Worm (Caenorhabditis elegans) whole organism, L3 larva: ENCODE measurements around the gene B0304.2.

Experiments
- R02D3.7 ChIP-seq: fragments of 150-350 bp; optimal IDR thresholded peaks from 2 replicates; lab custom pipeline; 2014; ENCODE audit warnings: missing biosample characterization, missing genetic modification characterization
- ZK546.5 ChIP-seq: sonication (generic microtip); optimal IDR thresholded peaks from 2 replicates; lab custom pipeline; 2017; ENCODE audit warnings: missing biosample characterization, missing genetic modification characterization
- aly-2 ChIP-seq: fragments of 150-350 bp; optimal IDR thresholded peaks from 2 replicates; lab custom pipeline; 2014; ENCODE audit warnings: missing biosample characterization, missing genetic modification characterization
- ama-1 ChIP-seq: fragments of 150-350 bp; optimal IDR thresholded peaks from 2 replicates; lab custom pipeline; 2018
- ceh-16 ChIP-seq: sonication (generic microtip); optimal IDR thresholded peaks from 2 replicates; lab custom pipeline; 2017; ENCODE audit warnings: missing biosample characterization, missing genetic modification characterization
- ceh-28 ChIP-seq: fragments of 150-350 bp; optimal IDR thresholded peaks from 2 replicates; lab custom pipeline; 2014; ENCODE audit warnings: missing biosample characterization, missing genetic modification reagents, missing genetic modification characterization
- ceh-82 ChIP-seq: fragments of 150-350 bp; optimal IDR thresholded peaks from 2 replicates; lab custom pipeline; 2014; ENCODE audit warnings: missing biosample characterization, missing genetic modification characterization
- ceh-9 ChIP-seq: sonication (generic microtip); optimal IDR thresholded peaks from 2 replicates; lab custom pipeline; 2018; ENCODE audit warnings: missing biosample characterization, missing genetic modification characterization
- daf-12 ChIP-seq: fragments of 150-350 bp; optimal IDR thresholded peaks from 2 replicates; lab custom pipeline; 2014; ENCODE audit warnings: missing biosample characterization, missing genetic modification reagents, missing genetic modification characterization
- egl-27 ChIP-seq: sonication (generic microtip); optimal IDR thresholded peaks from 4 replicates; lab custom pipeline; 2017; ENCODE audit warnings: missing biosample characterization, missing genetic modification reagents, missing genetic modification characterization
- egl-5 ChIP-seq: fragments of 150-350 bp; optimal IDR thresholded peaks from 2 replicates; lab custom pipeline; 2017; ENCODE audit warnings: missing biosample characterization, missing genetic modification reagents, missing genetic modification characterization, inconsistent platforms
- fkh-10 ChIP-seq: sonication (generic microtip); optimal IDR thresholded peaks from 2 replicates; lab custom pipeline; 2017; ENCODE audit warnings: missing biosample characterization, missing genetic modification reagents, missing genetic modification characterization
- fkh-2 ChIP-seq: fragments of 150-350 bp; optimal IDR thresholded peaks from 2 replicates; lab custom pipeline; 2014; ENCODE audit warnings: missing biosample characterization, missing genetic modification reagents, missing genetic modification characterization
- fos-1 ChIP-seq: fragments of 150-350 bp; optimal IDR thresholded peaks from 2 replicates; lab custom pipeline; 2014; ENCODE audit warnings: missing biosample characterization, missing genetic modification characterization
- jun-1 ChIP-seq: fragments of 150-350 bp; optimal IDR thresholded peaks from 2 replicates; lab custom pipeline; 2014; ENCODE audit warnings: missing biosample characterization, missing genetic modification reagents, missing genetic modification characterization
- lin-15B ChIP-seq: fragments of 150-350 bp; optimal IDR thresholded peaks from 2 replicates; lab custom pipeline; 2014; ENCODE audit warnings: missing biosample characterization, missing genetic modification characterization
- lin-39 ChIP-seq: fragments of 150-350 bp; optimal IDR thresholded peaks from 2 replicates; lab custom pipeline; 2018; ENCODE audit warnings: missing biosample characterization, missing genetic modification reagents, missing genetic modification characterization
- lsy-12 ChIP-seq: sonication (generic microtip); optimal IDR thresholded peaks from 2 replicates; lab custom pipeline; 2016; ENCODE audit warnings: mild to moderate bottlenecking, missing genetic modification characterization, missing compliant biosample characterization
- mml-1 ChIP-seq: fragments of 150-350 bp; sonication (generic microtip); optimal IDR thresholded peaks from 3 replicates; lab custom pipeline; 2014; ENCODE audit warnings: missing biosample characterization, missing genetic modification characterization
- nhr-11 ChIP-seq: fragments of 150-350 bp; optimal IDR thresholded peaks from 2 replicates; lab custom pipeline; 2014; ENCODE audit warnings: missing biosample characterization, missing genetic modification characterization
- nhr-23 ChIP-seq: fragments of 150-350 bp; optimal IDR thresholded peaks from 2 replicates; lab custom pipeline; 2014; ENCODE audit warnings: missing biosample characterization, missing genetic modification reagents, missing genetic modification characterization
- nhr-28 ChIP-seq: fragments of 150-350 bp; optimal IDR thresholded peaks from 2 replicates; lab custom pipeline; 2014; ENCODE audit warnings: missing biosample characterization, missing genetic modification characterization
- nhr-43 ChIP-seq: sonication (generic microtip); optimal IDR thresholded peaks from 2 replicates; lab custom pipeline; 2016; ENCODE audit warnings: mild to moderate bottlenecking, missing genetic modification characterization, missing compliant biosample characterization; ENCODE audit not compliant: poor library complexity, severe bottlenecking
- nhr-76 ChIP-seq: fragments of 150-350 bp; sonication (generic microtip); optimal IDR thresholded peaks from 5 replicates; lab custom pipeline; 2014; ENCODE audit warnings: missing biosample characterization, missing genetic modification characterization
- nhr-77 ChIP-seq: fragments of 150-350 bp; optimal IDR thresholded peaks from 2 replicates; lab custom pipeline; 2014; ENCODE audit warnings: missing biosample characterization, missing genetic modification characterization
- pha-4 ChIP-seq: fragments of 150-350 bp; optimal IDR thresholded peaks from 2 replicates; lab custom pipeline; 2014; ENCODE audit warnings: missing biosample characterization, missing genetic modification reagents, missing genetic modification characterization
- pqm-1 ChIP-seq: fragments of 150-350 bp; optimal IDR thresholded peaks from 2 replicates; lab custom pipeline; 2017; ENCODE audit warnings: missing biosample characterization, missing genetic modification characterization, inconsistent platforms
- sea-2 ChIP-seq: fragments of 150-350 bp; sonication (generic microtip); optimal IDR thresholded peaks from 4 replicates; lab custom pipeline; 2014; ENCODE audit warnings: missing biosample characterization, missing genetic modification reagents, missing genetic modification characterization
- skn-1 ChIP-seq: fragments of 150-350 bp; optimal IDR thresholded peaks from 2 replicates; lab custom pipeline; 2014; ENCODE audit warnings: missing biosample characterization, missing genetic modification characterization
- snpc-4 ChIP-seq: fragments of 150-350 bp; optimal IDR thresholded peaks from 2 replicates; lab custom pipeline; 2014; ENCODE audit warnings: missing biosample characterization, missing genetic modification characterization
- tbx-2 ChIP-seq: sonication (generic microtip); optimal IDR thresholded peaks from 2 replicates; lab custom pipeline; 2016; ENCODE audit warnings: mild to moderate bottlenecking, missing genetic modification characterization, missing compliant biosample characterization
- unc-39 ChIP-seq: sonication (generic microtip); optimal IDR thresholded peaks from 4 replicates; lab custom pipeline; 2017; ENCODE audit warnings: missing biosample characterization, missing genetic modification characterization
- unc-62 ChIP-seq: fragments of 150-350 bp; sonication (generic microtip); optimal IDR thresholded peaks from 4 replicates; lab custom pipeline; 2014; ENCODE audit warnings: missing biosample characterization, missing genetic modification reagents, missing genetic modification characterization
- zag-1 ChIP-seq: fragments of 150-350 bp; optimal IDR thresholded peaks from 2 replicates; lab custom pipeline; 2014; ENCODE audit warnings: missing biosample characterization, missing genetic modification characterization
- ztf-4 ChIP-seq: fragments of 150-350 bp; optimal IDR thresholded peaks from 2 replicates; lab custom pipeline; 2014; ENCODE audit warnings: missing biosample characterization, missing genetic modification characterization

The B0304.2 gene

ce11 chrII:4523122-4523672, at the start of gene B0304.2, which contains the start of gene B0304.4:
TSS of gene B0304.2 (plus strand) at chrII:4523622.
TSS of gene B0304.4 (minus strand) at chrII:4523222.
- TF ChIP-seq zag-1 (tag; lab: Kevin White, UChicago) (no peak), jun-1 (tag; lab: Kevin White, UChicago) (no peak)

DNA sequence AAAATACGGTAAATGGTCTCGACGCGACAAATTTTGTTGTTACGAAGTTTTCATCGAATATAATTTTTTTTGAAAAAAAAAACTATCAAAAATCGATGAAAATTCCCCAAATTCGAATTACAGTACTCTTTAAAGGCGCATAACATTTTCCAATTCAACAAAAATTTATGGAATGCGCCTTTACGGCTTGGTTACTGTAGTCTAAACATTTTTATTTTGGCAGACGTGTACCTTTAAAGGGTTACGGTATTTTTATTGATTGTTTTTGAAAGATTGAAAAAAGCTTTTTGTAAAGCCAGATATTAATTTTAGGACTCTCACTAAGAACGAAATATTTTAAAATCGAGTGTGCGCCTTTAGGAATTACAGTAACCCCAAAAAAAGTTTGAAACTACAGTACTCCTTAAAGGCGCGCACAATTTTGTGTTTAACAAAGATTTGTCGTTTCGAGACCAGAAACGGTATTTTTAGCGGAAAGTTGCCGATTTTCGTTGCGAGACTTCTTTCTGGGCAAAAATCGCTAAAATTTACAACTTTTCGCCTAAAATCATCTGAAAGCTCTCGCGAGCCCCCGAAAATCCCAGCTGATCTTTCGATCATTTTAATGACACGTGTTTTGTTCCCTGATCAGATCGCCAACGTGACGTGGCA, 49.3 kb upstream of the B0304.2 start:
- no peak for TF ChIP-seq nhr-11
- TF ChIP-seq ama-1 (lab: Kevin White, UChicago), result no peak
- no peak for TF ChIP-seq lin-39 (tag; lab: Kevin White, UChicago)
- TF ChIP-seq skn-1, result no peak

- TF ChIP-seq ceh-16 (tag; lab: Kevin White, UChicago) (no peak), sea-2 (no peak), jun-1 (tag; lab: Kevin White, UChicago) (no peak), ceh-9 (no peak), ceh-28 (tag; lab: Kevin White, UChicago) (no peak), nhr-43 (tag; lab: Kevin White, UChicago) (no peak), lin-15B (tag; lab: Kevin White, UChicago) (no peak), ceh-82 (tag; lab: Kevin White, UChicago) (no peak), fkh-10 (no peak), unc-62 (GFP tag; lab: Kevin White, UChicago) (no peak), nhr-28 (tag; lab: Kevin White, UChicago) (no peak), skn-1 (no peak), zag-1 (tag; lab: Kevin White, UChicago) (no peak), lin-39 (tag; lab: Kevin White, UChicago) (no peak), tbx-2 (no peak), nhr-11 (no peak), daf-12 (no peak), egl-27 (tag; lab: Kevin White, UChicago) (no peak), nhr-23 (tag; lab: Kevin White, UChicago) (no peak), unc-39 (tag; lab: Kevin White, UChicago) (no peak)
- TF ChIP-seq, all 47 proteins: peak for 0
Measured at ce11 chrII:4478303-4478702, 45.1 kb upstream of the B0304.2 start, which contains the start of gene T05C1.1. TSS of gene T05C1.1 (plus strand) at chrII:4478603.

- no peak for TF ChIP-seq pqm-1 (tag; lab: Kevin White, UChicago)
- no peak for TF ChIP-seq nhr-11
- no peak for TF ChIP-seq lin-15B (tag; lab: Kevin White, UChicago)
- no peak for TF ChIP-seq unc-39 (tag; lab: Kevin White, UChicago)
- no peak for TF ChIP-seq mml-1
- TF ChIP-seq egl-27 (tag; lab: Kevin White, UChicago), result no peak
- no peak for TF ChIP-seq fkh-2 (tag; lab: Kevin White, UChicago)
- no peak for TF ChIP-seq sea-2
Measured at ce11 chrII:4482021-4482420, 41.4 kb upstream of the B0304.2 start, which contains the start of gene T05C1.2. TSS of gene T05C1.2 (minus strand) at chrII:4482121.

DNA sequence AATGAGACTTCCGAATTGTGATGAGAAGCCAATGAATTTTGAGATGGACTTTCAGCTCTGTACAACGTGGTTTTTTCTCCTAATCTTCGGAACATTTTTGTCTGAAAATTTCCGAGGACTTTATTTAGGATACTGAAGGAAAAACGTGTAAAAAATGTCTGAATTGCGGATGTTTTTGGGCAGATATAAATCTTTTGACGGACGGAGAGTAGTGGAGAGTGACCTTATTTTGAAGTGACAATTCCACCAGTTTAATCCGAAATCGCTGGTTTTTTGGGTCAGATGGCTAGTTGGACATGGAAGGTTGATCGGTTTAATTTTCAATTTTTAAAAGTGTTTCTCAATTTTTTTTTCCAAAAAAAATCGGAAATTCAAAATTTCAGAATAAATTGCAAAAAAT, 34.1 kb upstream of the B0304.2 start, which contains the start of gene T05C1.3:
TSS of gene T05C1.3 (minus strand) at position 101 of the 400 bp plus-strand sequence.
- TF ChIP-seq snpc-4 (tag; lab: Kevin White, UChicago), result no peak
- no peak for TF ChIP-seq nhr-28 (tag; lab: Kevin White, UChicago)
- no peak for TF ChIP-seq R02D3.7 (tag; lab: Kevin White, UChicago)
- TF ChIP-seq lsy-12, result no peak
- no peak for TF ChIP-seq fos-1 (tag; lab: Kevin White, UChicago)
- no peak for TF ChIP-seq pqm-1 (tag; lab: Kevin White, UChicago)
- no peak for TF ChIP-seq nhr-77 (tag; lab: Kevin White, UChicago)
- TF ChIP-seq ZK546.5 (tag; lab: Kevin White, UChicago), result no peak
- no peak for TF ChIP-seq ceh-28 (tag; lab: Kevin White, UChicago)
- no peak for TF ChIP-seq ztf-4 (tag; lab: Kevin White, UChicago)
- no peak for TF ChIP-seq ama-1 (lab: Kevin White, UChicago)
- no peak for TF ChIP-seq skn-1
- TF ChIP-seq nhr-76 (tag; lab: Kevin White, UChicago), result no peak
- TF ChIP-seq egl-5 (tag; lab: Kevin White, UChicago), result no peak
- TF ChIP-seq pha-4 (tag; lab: Kevin White, UChicago), result no peak
- TF ChIP-seq tbx-2, result no peak
- no peak for TF ChIP-seq lin-39 (tag; lab: Kevin White, UChicago)
- TF ChIP-seq aly-2 (tag; lab: Kevin White, UChicago), result no peak
- TF ChIP-seq nhr-11, result no peak
